Fruit fly (Drosophila melanogaster): Measurements from ENCODE around the gene loco.

Gene loco

dm6 chr3R:22624737-22625136 lies 14.4 kb downstream of the loco start:
- TF ChIP-seq CTCF (optimal IDR thresholded peaks at IDR 0.05) (no peak), CG8478 (optimal IDR thresholded peaks at IDR 0.05) (no peak)

- TF ChIP-seq CTCF (optimal IDR thresholded peaks at IDR 0.05) (no peak), CG8478 (optimal IDR thresholded peaks at IDR 0.05) (no peak)
These were observed 20.9 kb downstream of the loco start, which contains the start of gene mRpL45 for dm6 chr3R:22618280-22618679. mRpL45 (plus strand) TSS chr3R:22618492.

- no peak for TF ChIP-seq CG8478 (optimal IDR thresholded peaks at IDR 0.05)
- TF ChIP-seq CTCF (optimal IDR thresholded peaks at IDR 0.05) = no peak
These were observed 23.0 kb downstream of the loco start, which contains the start of gene CG31161 for dm6 chr3R:22616211-22616610. CG31161 (plus strand) TSS chr3R:22616511.

dm6 chr3R:22613448-22613847 lies 25.7 kb downstream of the loco start, which contains the start of the genes CG31156 and mRRF2:
CG31156 (minus strand) TSS chr3R:22613656.
mRRF2 (plus strand) TSS chr3R:22613686.
- TF ChIP-seq CTCF (optimal IDR thresholded peaks at IDR 0.05) (no peak), CG8478 (optimal IDR thresholded peaks at IDR 0.05) (no peak)

dm6 chr3R:22609185-22609584 lies 30.0 kb downstream of the loco start, which contains the start of gene CG13843:
CG13843 (plus strand) TSS chr3R:22609485.
- TF ChIP-seq CTCF (optimal IDR thresholded peaks at IDR 0.05) (no peak), CG8478 (optimal IDR thresholded peaks at IDR 0.05) (no peak)

- TF ChIP-seq CTCF (optimal IDR thresholded peaks at IDR 0.05) = no peak
These were observed 36.4 kb downstream of the loco start for dm6 chr3R:22602783-22603182.

- TF ChIP-seq CG8478 (optimal IDR thresholded peaks at IDR 0.05) (no peak), CTCF (optimal IDR thresholded peaks at IDR 0.05) (no peak)
These were observed 40.4 kb downstream of the loco start for dm6 chr3R:22598759-22599158.

- TF ChIP-seq CG8478 (optimal IDR thresholded peaks at IDR 0.05) = no peak
- TF ChIP-seq CTCF (optimal IDR thresholded peaks at IDR 0.05) = no peak
These were observed 41.7 kb downstream of the loco start for dm6 chr3R:22597344-22597954.

dm6 chr3R:22596450-22596849 lies 42.7 kb downstream of the loco start:
- TF ChIP-seq CG8478 (optimal IDR thresholded peaks at IDR 0.05) (no peak), CTCF (optimal IDR thresholded peaks at IDR 0.05) (no peak)

- TF ChIP-seq CG8478 (optimal IDR thresholded peaks at IDR 0.05) (no peak), CTCF (optimal IDR thresholded peaks at IDR 0.05) (no peak)
These were observed 43.8 kb downstream of the loco start for dm6 chr3R:22595293-22595868.

- TF ChIP-seq CG8478 (optimal IDR thresholded peaks at IDR 0.05) (no peak), CTCF (optimal IDR thresholded peaks at IDR 0.05) (no peak)
These were observed 44.9 kb downstream of the loco start for dm6 chr3R:22594257-22594656.

- no peak for TF ChIP-seq CG8478 (optimal IDR thresholded peaks at IDR 0.05)
- no peak for TF ChIP-seq CTCF (optimal IDR thresholded peaks at IDR 0.05)
These were observed 48.4 kb downstream of the loco start for dm6 chr3R:22590668-22591275.

dm6 chr3R:22589311-22589710 lies 49.9 kb downstream of the loco start:
- TF ChIP-seq CTCF (optimal IDR thresholded peaks at IDR 0.05) (no peak), CG8478 (optimal IDR thresholded peaks at IDR 0.05) (no peak)

- no peak for TF ChIP-seq CTCF (optimal IDR thresholded peaks at IDR 0.05)
- no peak for TF ChIP-seq CG8478 (optimal IDR thresholded peaks at IDR 0.05)
These were observed 50.4 kb downstream of the loco start for dm6 chr3R:22588756-22589155.

- TF ChIP-seq CTCF (optimal IDR thresholded peaks at IDR 0.05) = no peak
- no peak for TF ChIP-seq CG8478 (optimal IDR thresholded peaks at IDR 0.05)
These were observed 51.7 kb downstream of the loco start, which contains the start of gene Efa6 for dm6 chr3R:22587419-22587963. Efa6 (plus strand) TSS chr3R:22587755.

dm6 chr3R:22586525-22586924 lies 52.7 kb downstream of the loco start, which contains the start of gene btn:
btn (minus strand) TSS chr3R:22586625.
- TF ChIP-seq CG8478 (optimal IDR thresholded peaks at IDR 0.05) (no peak), CTCF (optimal IDR thresholded peaks at IDR 0.05) (no peak)

Measured in S2 (cell line).